Worm (Caenorhabditis elegans) whole organism, L3 larva: Measurements from ENCODE around the gene ZK354.6.

ENCODE experiments used
- R02D3.7 ChIP-seq: fragments of 150-350 bp; optimal IDR thresholded peaks from 2 replicates; lab custom pipeline; 2014; ENCODE audit warnings: missing biosample characterization, missing genetic modification characterization
- aly-2 ChIP-seq: fragments of 150-350 bp; optimal IDR thresholded peaks from 2 replicates; lab custom pipeline; 2014; ENCODE audit warnings: missing biosample characterization, missing genetic modification characterization
- ama-1 ChIP-seq: fragments of 150-350 bp; optimal IDR thresholded peaks from 2 replicates; lab custom pipeline; 2018
- egl-27 ChIP-seq: sonication (generic microtip); optimal IDR thresholded peaks from 4 replicates; lab custom pipeline; 2017; ENCODE audit warnings: missing biosample characterization, missing genetic modification reagents, missing genetic modification characterization
- lin-15B ChIP-seq: fragments of 150-350 bp; optimal IDR thresholded peaks from 2 replicates; lab custom pipeline; 2014; ENCODE audit warnings: missing biosample characterization, missing genetic modification characterization
- nhr-28 ChIP-seq: fragments of 150-350 bp; optimal IDR thresholded peaks from 2 replicates; lab custom pipeline; 2014; ENCODE audit warnings: missing biosample characterization, missing genetic modification characterization
- pqm-1 ChIP-seq: fragments of 150-350 bp; optimal IDR thresholded peaks from 2 replicates; lab custom pipeline; 2017; ENCODE audit warnings: missing biosample characterization, missing genetic modification characterization, inconsistent platforms
- skn-1 ChIP-seq: fragments of 150-350 bp; optimal IDR thresholded peaks from 2 replicates; lab custom pipeline; 2014; ENCODE audit warnings: missing biosample characterization, missing genetic modification characterization
- zag-1 ChIP-seq: fragments of 150-350 bp; optimal IDR thresholded peaks from 2 replicates; lab custom pipeline; 2014; ENCODE audit warnings: missing biosample characterization, missing genetic modification characterization
- ztf-4 ChIP-seq: fragments of 150-350 bp; optimal IDR thresholded peaks from 2 replicates; lab custom pipeline; 2014; ENCODE audit warnings: missing biosample characterization, missing genetic modification characterization

ce11 chrIV:5333484-5333883 lies 36.1 kb upstream of the ZK354.6 start:
- TF ChIP-seq skn-1 (tag; lab: Kevin White, UChicago), result no peak
- TF ChIP-seq nhr-28 (tag; lab: Kevin White, UChicago), result no peak
- TF ChIP-seq zag-1 (tag; lab: Kevin White, UChicago), result no peak
- no peak for TF ChIP-seq ama-1 (lab: Kevin White, UChicago)
- no peak for TF ChIP-seq ztf-4 (tag; lab: Kevin White, UChicago)
- TF ChIP-seq egl-27, result no peak
- no peak for TF ChIP-seq lin-15B (tag; lab: Kevin White, UChicago)
- no peak for TF ChIP-seq pqm-1
- TF ChIP-seq R02D3.7 (tag; lab: Kevin White, UChicago), result no peak
- no peak for TF ChIP-seq aly-2 (tag; lab: Kevin White, UChicago)
